Worm (Caenorhabditis elegans) whole organism, mixed stage, embryonic: ENCODE data around the gene M01B2.8.

Experiments used
- M03D4.4 ChIP-seq: sonication (generic microtip); optimal IDR thresholded peaks from 2 replicates; lab custom pipeline; 2017; ENCODE audit warnings: mild to moderate bottlenecking, missing genetic modification characterization, missing compliant biosample characterization
- bed-3 ChIP-seq: fragments of 200-800 bp; sonication (Bioruptor generic); optimal IDR thresholded peaks from 3 replicates; lab custom pipeline; 2018; ENCODE audit warnings: mild to moderate bottlenecking, missing genetic modification characterization, moderate library complexity, missing compliant biosample characterization
- blmp-1 ChIP-seq: fragments of 150-350 bp; optimal IDR thresholded peaks from 2 replicates; lab custom pipeline; 2014; ENCODE audit warnings: missing biosample characterization, missing genetic modification characterization
- ceh-39 ChIP-seq: fragments of 150-350 bp; optimal IDR thresholded peaks from 2 replicates; lab custom pipeline; 2014; ENCODE audit warnings: missing biosample characterization, missing genetic modification characterization
- ceh-43 ChIP-seq: fragments of 200-800 bp; sonication (Bioruptor generic); optimal IDR thresholded peaks from 2 replicates; lab custom pipeline; 2018; ENCODE audit warnings: mild to moderate bottlenecking, missing genetic modification characterization, moderate library complexity, missing compliant biosample characterization
- ceh-83 ChIP-seq: fragments of 200-800 bp; sonication (Bioruptor generic); optimal IDR thresholded peaks from 2 replicates; lab custom pipeline; 2018; ENCODE audit warnings: mild to moderate bottlenecking, missing genetic modification characterization, missing compliant biosample characterization
- ces-1 ChIP-seq: fragments of 150-350 bp; optimal IDR thresholded peaks from 2 replicates; lab custom pipeline; 2014; ENCODE audit warnings: missing biosample characterization, missing genetic modification reagents, missing genetic modification characterization
- drap-1 ChIP-seq: fragments of 200-800 bp; sonication (Bioruptor generic); optimal IDR thresholded peaks from 3 replicates; lab custom pipeline; 2018; ENCODE audit warnings: mild to moderate bottlenecking, missing genetic modification characterization, missing compliant biosample characterization
- elt-1 ChIP-seq: sonication (generic microtip); optimal IDR thresholded peaks from 2 replicates; lab custom pipeline; 2017; ENCODE audit warnings: missing genetic modification characterization, mild to moderate bottlenecking, missing compliant biosample characterization, antibody characterized with exemption, moderate library complexity, borderline replicate concordance; ENCODE audit not compliant: insufficient read depth
- lin-13 ChIP-seq: fragments of 150-350 bp; optimal IDR thresholded peaks from 2 replicates; lab custom pipeline; 2014; ENCODE audit warnings: missing biosample characterization, missing genetic modification characterization
- lin-32 ChIP-seq: fragments of 200-800 bp; sonication (Bioruptor generic); optimal IDR thresholded peaks from 2 replicates; lab custom pipeline; 2018; ENCODE audit warnings: mild to moderate bottlenecking, missing genetic modification characterization, missing compliant biosample characterization
- lsy-2 ChIP-seq: fragments of 150-350 bp; optimal IDR thresholded peaks from 2 replicates; lab custom pipeline; 2014; ENCODE audit warnings: missing biosample characterization, missing genetic modification characterization
- mab-5 ChIP-seq: fragments of 150-350 bp; optimal IDR thresholded peaks from 2 replicates; lab custom pipeline; 2014; ENCODE audit warnings: missing biosample characterization, missing genetic modification characterization
- nhr-12 ChIP-seq: fragments of 150-350 bp; optimal IDR thresholded peaks from 2 replicates; lab custom pipeline; 2014; ENCODE audit warnings: missing biosample characterization, missing genetic modification characterization
- nhr-2 ChIP-seq: fragments of 150-350 bp; optimal IDR thresholded peaks from 2 replicates; lab custom pipeline; 2014; ENCODE audit warnings: missing biosample characterization, missing genetic modification characterization
- nhr-237 ChIP-seq: fragments of 150-350 bp; optimal IDR thresholded peaks from 2 replicates; lab custom pipeline; 2014; ENCODE audit warnings: missing biosample characterization, missing genetic modification characterization
- nhr-28 ChIP-seq: fragments of 150-350 bp; optimal IDR thresholded peaks from 2 replicates; lab custom pipeline; 2014; ENCODE audit warnings: missing biosample characterization, missing genetic modification characterization
- nhr-76 ChIP-seq: sonication (generic microtip); optimal IDR thresholded peaks from 2 replicates; lab custom pipeline; 2017; ENCODE audit warnings: missing biosample characterization, missing genetic modification characterization
- pha-4 ChIP-seq: fragments of 150-350 bp; optimal IDR thresholded peaks from 2 replicates; lab custom pipeline; 2018; ENCODE audit warnings: missing biosample characterization, missing genetic modification reagents, missing genetic modification characterization
- sem-2 ChIP-seq: fragments of 200-800 bp; sonication (Bioruptor generic); optimal IDR thresholded peaks from 2 replicates; lab custom pipeline; 2018; ENCODE audit warnings: mild to moderate bottlenecking, missing genetic modification characterization, missing compliant biosample characterization
- snpc-4 ChIP-seq: fragments of 150-350 bp; optimal IDR thresholded peaks from 2 replicates; lab custom pipeline; 2014; ENCODE audit warnings: missing biosample characterization, missing genetic modification characterization
- sptf-1 ChIP-seq: sonication (generic microtip); optimal IDR thresholded peaks from 2 replicates; lab custom pipeline; 2017; ENCODE audit warnings: mild to moderate bottlenecking, missing genetic modification characterization, moderate library complexity, missing compliant biosample characterization
- tbx-8 ChIP-seq: fragments of 200-800 bp; sonication (Bioruptor generic); optimal IDR thresholded peaks from 2 replicates; lab custom pipeline; 2018; ENCODE audit warnings: mild to moderate bottlenecking, missing genetic modification characterization, moderate library complexity, missing compliant biosample characterization
- unc-120 ChIP-seq: sonication (generic microtip); optimal IDR thresholded peaks from 2 replicates; lab custom pipeline; 2017; ENCODE audit warnings: missing genetic modification characterization, missing compliant biosample characterization; ENCODE audit not compliant: poor library complexity, severe bottlenecking
- unc-39 ChIP-seq: fragments of 150-350 bp; optimal IDR thresholded peaks from 2 replicates; lab custom pipeline; 2014; ENCODE audit warnings: missing biosample characterization, missing genetic modification characterization
- unc-62 ChIP-seq: fragments of 150-350 bp; optimal IDR thresholded peaks from 2 replicates; lab custom pipeline; 2014; ENCODE audit warnings: missing biosample characterization, missing genetic modification reagents, missing genetic modification characterization
- zip-8 ChIP-seq: fragments of 150-350 bp; optimal IDR thresholded peaks from 2 replicates; lab custom pipeline; 2014; ENCODE audit warnings: missing biosample characterization, missing genetic modification characterization
- ztf-11 ChIP-seq: fragments of 150-350 bp; optimal IDR thresholded peaks from 2 replicates; lab custom pipeline; 2014; ENCODE audit warnings: missing biosample characterization, missing genetic modification characterization

Gene M01B2.8

ce11 chrV:15268302-15268701 lies 8.3 kb downstream of the M01B2.8 start, which contains the start of gene srw-22:
Gene srw-22 (plus strand): TSS chrV:15268602.
- TF ChIP-seq snpc-4: no peak
- no peak for TF ChIP-seq lin-13 (tag; lab: Kevin White, UChicago)
- no peak for TF ChIP-seq nhr-12 (tag; lab: Kevin White, UChicago)
- no peak for TF ChIP-seq mab-5 (tag; lab: Kevin White, UChicago)
- no peak for TF ChIP-seq pha-4 (tag; lab: Kevin White, UChicago)
- no peak for TF ChIP-seq sem-2 (GFP tag; lab: Kevin White, UChicago)
- TF ChIP-seq ces-1 (GFP tag; lab: Kevin White, UChicago): no peak
- no peak for TF ChIP-seq nhr-2
- TF ChIP-seq ceh-43: no peak
- TF ChIP-seq elt-1 (tag; lab: Kevin White, UChicago): no peak
- no peak for TF ChIP-seq unc-120 (tag; lab: Kevin White, UChicago)
- no peak for TF ChIP-seq drap-1 (GFP tag; lab: Kevin White, UChicago)
- TF ChIP-seq zip-8 (tag; lab: Kevin White, UChicago): no peak
- no peak for TF ChIP-seq M03D4.4

ce11 chrV:15272263-15272662 lies 12.3 kb downstream of the M01B2.8 start, which contains the start of gene T10H4.4:
Gene T10H4.4 (minus strand): TSS chrV:15272363.
- TF ChIP-seq ces-1 (GFP tag; lab: Kevin White, UChicago): no peak
- no peak for TF ChIP-seq nhr-76
- TF ChIP-seq nhr-28: no peak
- no peak for TF ChIP-seq elt-1 (tag; lab: Kevin White, UChicago)
- no peak for TF ChIP-seq lin-13 (tag; lab: Kevin White, UChicago)
- TF ChIP-seq M03D4.4: no peak
- TF ChIP-seq ceh-83: no peak
- TF ChIP-seq blmp-1 (tag; lab: Kevin White, UChicago): no peak
- no peak for TF ChIP-seq sem-2 (GFP tag; lab: Kevin White, UChicago)
- no peak for TF ChIP-seq nhr-12 (tag; lab: Kevin White, UChicago)
- TF ChIP-seq sptf-1 (tag; lab: Kevin White, UChicago): no peak
- no peak for TF ChIP-seq pha-4 (tag; lab: Kevin White, UChicago)
- no peak for TF ChIP-seq snpc-4

- TF ChIP-seq blmp-1 (tag; lab: Kevin White, UChicago) (no peak), tbx-8 (no peak), drap-1 (GFP tag; lab: Kevin White, UChicago) (no peak), zip-8 (tag; lab: Kevin White, UChicago) (no peak), nhr-237 (tag; lab: Kevin White, UChicago) (no peak), nhr-2 (no peak), lin-13 (tag; lab: Kevin White, UChicago) (no peak), ztf-11 (tag; lab: Kevin White, UChicago) (no peak), mab-5 (tag; lab: Kevin White, UChicago) (no peak), ceh-39 (tag; lab: Kevin White, UChicago) (no peak), lin-32 (GFP tag; lab: Kevin White, UChicago) (no peak), nhr-76 (no peak), unc-62 (no peak), unc-120 (tag; lab: Kevin White, UChicago) (no peak), sptf-1 (tag; lab: Kevin White, UChicago) (no peak), nhr-28 (no peak), bed-3 (GFP tag; lab: Kevin White, UChicago) (no peak), unc-39 (tag; lab: Kevin White, UChicago) (no peak), nhr-12 (tag; lab: Kevin White, UChicago) (no peak), ceh-83 (no peak)
- TF ChIP-seq, all 35 proteins: peak for 0
Measured at ce11 chrV:15274757-15275156, 14.8 kb downstream of the M01B2.8 start, which contains the start of gene srw-16. Gene srw-16 (minus strand): TSS chrV:15274857.

- TF ChIP-seq ztf-11 (tag; lab: Kevin White, UChicago) (no peak), lsy-2 (tag; lab: Kevin White, UChicago) (no peak), unc-62 (no peak), nhr-12 (tag; lab: Kevin White, UChicago) (no peak), sem-2 (GFP tag; lab: Kevin White, UChicago) (no peak), nhr-2 (no peak), tbx-8 (no peak), mab-5 (tag; lab: Kevin White, UChicago) (no peak), unc-120 (tag; lab: Kevin White, UChicago) (no peak), bed-3 (GFP tag; lab: Kevin White, UChicago) (no peak), ceh-83 (no peak), nhr-76 (no peak), unc-39 (tag; lab: Kevin White, UChicago) (no peak), nhr-28 (no peak), drap-1 (GFP tag; lab: Kevin White, UChicago) (no peak), blmp-1 (tag; lab: Kevin White, UChicago) (no peak), pha-4 (tag; lab: Kevin White, UChicago) (no peak), ces-1 (GFP tag; lab: Kevin White, UChicago) (no peak)
Measured at ce11 chrV:15276915-15277314, 16.9 kb downstream of the M01B2.8 start, which contains the start of gene srw-17. Gene srw-17 (minus strand): TSS chrV:15277015.
